Worm (Caenorhabditis elegans) whole organism, L1 larva: ENCODE data around the gene gyg-1.
A peak's percentile ranks its signal among the peaks of the same experiment; 100 is the strongest.

Experiments used
- C04F5.9 ChIP-seq: sonication (generic microtip); optimal IDR thresholded peaks from 2 replicates; lab custom pipeline; 2016; ENCODE audit warnings: missing genetic modification characterization, missing compliant biosample characterization
- F16B12.6 ChIP-seq: fragments of 150-350 bp; optimal IDR thresholded peaks from 2 replicates; lab custom pipeline; 2014; ENCODE audit warnings: missing biosample characterization, missing genetic modification characterization
- Y116A8C.19 ChIP-seq: sonication (generic microtip); optimal IDR thresholded peaks from 2 replicates; lab custom pipeline; 2016; ENCODE audit warnings: missing compliant biosample characterization, missing genetic modification characterization, borderline replicate concordance
- ceh-63 ChIP-seq: fragments of 200-800 bp; sonication (Bioruptor generic); optimal IDR thresholded peaks from 2 replicates; lab custom pipeline; 2018; ENCODE audit warnings: mild to moderate bottlenecking, missing genetic modification characterization, missing compliant biosample characterization
- dsc-1 ChIP-seq: sonication (generic microtip); optimal IDR thresholded peaks from 2 replicates; lab custom pipeline; 2016; ENCODE audit warnings: mild to moderate bottlenecking, missing genetic modification characterization, missing compliant biosample characterization
- efl-1 ChIP-seq, 4 experiments: fragments of 150-350 bp; optimal IDR thresholded peaks in 3 of 4; peaks in 1 of 4; 1 replicate in 1 of 4; 2 replicates in 3 of 4; lab custom pipeline; 2014; ENCODE audit warnings: missing biosample characterization in 2 of 4, missing genetic modification characterization in 2 of 4, missing genetic modification reagents in 2 of 4
- efl-3 ChIP-seq: fragments of 200-800 bp; sonication (Bioruptor generic); optimal IDR thresholded peaks from 2 replicates; lab custom pipeline; 2018; ENCODE audit warnings: mild to moderate bottlenecking, missing genetic modification characterization, missing compliant biosample characterization
- elt-2 ChIP-seq: sonication (generic microtip); optimal IDR thresholded peaks from 2 replicates; lab custom pipeline; 2016; ENCODE audit warnings: missing genetic modification characterization, mild to moderate bottlenecking, inconsistent platforms, missing compliant biosample characterization, missing genetic modification reagents
- elt-3 ChIP-seq, 6 experiments: fragments of 150-350 bp in 1 of 6; sonication (generic microtip); optimal IDR thresholded peaks; 2 replicates each; lab custom pipeline; 2017 to 2018; ENCODE audit warnings: missing biosample characterization in 6 of 6, missing genetic modification characterization in 6 of 6, inconsistent platforms in 1 of 6
- fkh-10 ChIP-seq: sonication (generic microtip); optimal IDR thresholded peaks from 2 replicates; lab custom pipeline; 2017; ENCODE audit warnings: missing biosample characterization, missing genetic modification reagents, missing genetic modification characterization
- fkh-8 ChIP-seq: sonication (generic microtip); optimal IDR thresholded peaks from 2 replicates; lab custom pipeline; 2016; ENCODE audit warnings: mild to moderate bottlenecking, missing genetic modification characterization, missing compliant biosample characterization
- fos-1 ChIP-seq: fragments of 150-350 bp; optimal IDR thresholded peaks from 2 replicates; lab custom pipeline; 2014; ENCODE audit warnings: missing biosample characterization, missing genetic modification characterization
- hpl-2 ChIP-seq: fragments of 150-350 bp; optimal IDR thresholded peaks from 2 replicates; lab custom pipeline; 2014; ENCODE audit warnings: missing biosample characterization, missing genetic modification reagents, missing genetic modification characterization
- irx-1 ChIP-seq: sonication (generic microtip); optimal IDR thresholded peaks from 2 replicates; lab custom pipeline; 2016; ENCODE audit warnings: missing genetic modification characterization, missing compliant biosample characterization
- lin-15B ChIP-seq: fragments of 150-350 bp; sonication (generic microtip); optimal IDR thresholded peaks from 3 replicates; lab custom pipeline; 2014; ENCODE audit warnings: missing biosample characterization, missing genetic modification characterization
- lin-35 ChIP-seq, 2 experiments: fragments of 150-350 bp; optimal IDR thresholded peaks; 2 replicates each; lab custom pipeline; 2014; ENCODE audit warnings: missing biosample characterization in 2 of 2, missing genetic modification characterization in 2 of 2, missing genetic modification reagents in 2 of 2
- lir-3 ChIP-seq: sonication (generic microtip); optimal IDR thresholded peaks from 2 replicates; lab custom pipeline; 2016; ENCODE audit warnings: mild to moderate bottlenecking, missing genetic modification characterization, moderate library complexity, missing compliant biosample characterization; ENCODE audit not compliant: poor library complexity
- mab-9 ChIP-seq: fragments of 200-800 bp; sonication (Bioruptor generic); IDR thresholded peaks from 2 replicates; pipeline ENCODE4 v1.3.6; 2022; ENCODE audit warnings: missing genetic modification reagents, missing genetic modification characterization, missing compliant biosample characterization
- mef-2 ChIP-seq: fragments of 150-350 bp; optimal IDR thresholded peaks from 2 replicates; lab custom pipeline; 2014; ENCODE audit warnings: missing biosample characterization, missing genetic modification characterization
- mep-1 ChIP-seq: fragments of 150-350 bp; optimal IDR thresholded peaks from 2 replicates; lab custom pipeline; 2014; ENCODE audit warnings: missing biosample characterization, missing genetic modification characterization
- nhr-19 ChIP-seq: fragments of 200-800 bp; sonication (Bioruptor generic); conservative IDR thresholded peaks from 2 replicates; pipeline ENCODE4 v1.3.6; 2022; ENCODE audit warnings: missing genetic modification characterization, missing compliant biosample characterization
- nhr-20 ChIP-seq: sonication (generic microtip); optimal IDR thresholded peaks from 2 replicates; lab custom pipeline; 2016; ENCODE audit warnings: mild to moderate bottlenecking, missing genetic modification characterization, missing compliant biosample characterization
- nhr-28 ChIP-seq: fragments of 150-350 bp; optimal IDR thresholded peaks from 2 replicates; lab custom pipeline; 2014; ENCODE audit warnings: missing biosample characterization, missing genetic modification characterization
- nhr-77 ChIP-seq: fragments of 150-350 bp; optimal IDR thresholded peaks from 2 replicates; lab custom pipeline; 2014; ENCODE audit warnings: missing biosample characterization, missing genetic modification characterization
- nhr-84 ChIP-seq: sonication (generic microtip); optimal IDR thresholded peaks from 2 replicates; lab custom pipeline; 2017; ENCODE audit warnings: missing biosample characterization, missing genetic modification characterization
- pax-3 ChIP-seq: fragments of 200-800 bp; sonication (Bioruptor generic); optimal IDR thresholded peaks from 2 replicates; lab custom pipeline; 2018; ENCODE audit warnings: mild to moderate bottlenecking, missing genetic modification characterization, moderate library complexity, missing compliant biosample characterization
- pqm-1 ChIP-seq: sonication (generic microtip); optimal IDR thresholded peaks from 3 replicates; lab custom pipeline; 2017; ENCODE audit warnings: missing biosample characterization, missing genetic modification characterization
- snu-23 ChIP-seq: sonication (generic microtip); optimal IDR thresholded peaks from 2 replicates; lab custom pipeline; 2016; ENCODE audit warnings: missing genetic modification characterization, missing compliant biosample characterization
- sox-4 ChIP-seq: sonication (generic microtip); optimal IDR thresholded peaks from 2 replicates; lab custom pipeline; 2016; ENCODE audit warnings: missing genetic modification characterization, missing compliant biosample characterization
- sptf-1 ChIP-seq: fragments of 150-350 bp; optimal IDR thresholded peaks from 2 replicates; lab custom pipeline; 2014; ENCODE audit warnings: missing biosample characterization, missing genetic modification characterization
- swsn-7 ChIP-seq: sonication (generic microtip); optimal IDR thresholded peaks from 2 replicates; lab custom pipeline; 2016; ENCODE audit warnings: missing genetic modification characterization, missing compliant biosample characterization
- tbx-2 ChIP-seq: sonication (generic microtip); optimal IDR thresholded peaks from 2 replicates; lab custom pipeline; 2016; ENCODE audit warnings: missing genetic modification characterization, missing compliant biosample characterization
- unc-30 ChIP-seq: sonication (generic microtip); optimal IDR thresholded peaks from 2 replicates; lab custom pipeline; 2017; ENCODE audit warnings: missing biosample characterization, missing genetic modification characterization
- vab-15 ChIP-seq: sonication (generic microtip); optimal IDR thresholded peaks from 2 replicates; lab custom pipeline; 2017; ENCODE audit warnings: missing genotype, mild to moderate bottlenecking, missing genetic modification characterization, missing compliant biosample characterization

The gyg-1 gene

DNA sequence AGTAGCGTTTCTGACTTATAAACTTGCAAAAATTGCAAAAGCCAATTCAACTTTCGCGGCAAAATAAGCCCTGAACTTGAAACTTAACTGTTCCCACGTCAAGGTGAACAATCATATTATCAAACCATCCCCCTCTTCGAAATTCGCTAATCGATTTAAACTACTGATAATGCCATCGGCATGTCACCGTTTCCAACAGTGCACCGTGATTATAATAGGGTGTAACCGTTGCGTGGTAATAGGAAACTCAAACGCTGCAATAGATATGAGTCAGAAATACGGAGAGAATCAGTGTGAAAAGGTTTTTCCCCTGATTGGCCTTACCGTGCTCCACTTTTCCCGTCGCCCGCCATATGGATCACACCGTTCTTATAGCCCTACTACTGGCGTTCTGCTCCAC, 36.5 kb upstream of the gyg-1 start:
- TF ChIP-seq elt-2 (tag; lab: Kevin White, UChicago) (peak; percentile 46), mef-2 (tag; lab: Kevin White, UChicago) (no peak), efl-1 (optimal IDR thresholded peaks at IDR 0.05; lab: Kevin White, UChicago) (no peak), efl-1 (GFP tag; optimal IDR thresholded peaks at IDR 0.05 in 1 of 2; lab: Kevin White, UChicago) (peak in 1 of 2 experiments; percentile 3)

DNA sequence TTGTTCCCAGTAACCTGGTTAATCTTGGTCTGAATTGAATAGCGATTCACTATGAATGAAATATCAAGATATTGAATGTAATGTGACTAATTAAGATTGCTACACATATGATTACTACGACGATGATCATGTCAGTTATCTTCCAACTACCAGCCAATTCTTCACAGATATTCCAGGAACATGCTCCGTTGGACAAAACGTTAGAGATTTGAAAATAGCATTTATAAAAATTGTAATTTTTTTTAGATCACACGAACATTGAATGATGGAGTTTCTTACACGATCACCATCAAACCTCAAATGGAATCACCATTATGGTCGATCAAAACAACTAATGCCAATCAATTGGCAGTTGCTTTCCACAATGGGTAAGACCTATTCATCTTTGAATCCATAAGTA, 34.4 kb upstream of the gyg-1 start:
- TF ChIP-seq nhr-19 (GFP tag; lab: Robert Waterston, UW): no peak
- no peak for TF ChIP-seq fkh-8 (tag; lab: Kevin White, UChicago)
- no peak for TF ChIP-seq unc-30 (tag; lab: Kevin White, UChicago)
- TF ChIP-seq pax-3 (tag; lab: Kevin White, UChicago): peak; percentile 30
- peak; percentile 86 for TF ChIP-seq dsc-1
- TF ChIP-seq fos-1 (tag; lab: Kevin White, UChicago): no peak

DNA sequence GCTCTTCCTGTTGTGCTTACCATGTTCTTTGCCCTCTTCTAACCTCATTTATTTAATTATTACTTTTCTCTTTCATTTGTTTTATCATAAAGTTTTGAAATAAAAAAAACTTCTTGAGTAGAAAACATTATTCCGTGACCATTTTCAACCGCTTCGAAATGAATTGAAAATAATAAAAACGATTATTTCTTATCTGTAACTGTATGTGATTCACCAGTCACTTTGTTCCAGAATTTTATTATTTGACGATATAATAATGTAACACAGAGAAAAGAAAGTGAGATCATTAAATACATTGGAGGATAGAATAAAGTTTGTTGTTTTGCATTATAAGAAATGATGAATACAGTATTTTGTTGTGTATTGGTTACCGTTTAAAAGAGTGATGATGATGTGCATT, 32.4 kb upstream of the gyg-1 start:
- TF ChIP-seq mep-1 (no peak), pqm-1 (no peak), lin-35 (GFP tag; optimal IDR thresholded peaks at IDR 0.05; lab: Kevin White, UChicago) (peak in 1 of 2 experiments; percentile 8), irx-1 (tag; lab: Kevin White, UChicago) (no peak), elt-2 (tag; lab: Kevin White, UChicago) (peak; percentile 16)

DNA sequence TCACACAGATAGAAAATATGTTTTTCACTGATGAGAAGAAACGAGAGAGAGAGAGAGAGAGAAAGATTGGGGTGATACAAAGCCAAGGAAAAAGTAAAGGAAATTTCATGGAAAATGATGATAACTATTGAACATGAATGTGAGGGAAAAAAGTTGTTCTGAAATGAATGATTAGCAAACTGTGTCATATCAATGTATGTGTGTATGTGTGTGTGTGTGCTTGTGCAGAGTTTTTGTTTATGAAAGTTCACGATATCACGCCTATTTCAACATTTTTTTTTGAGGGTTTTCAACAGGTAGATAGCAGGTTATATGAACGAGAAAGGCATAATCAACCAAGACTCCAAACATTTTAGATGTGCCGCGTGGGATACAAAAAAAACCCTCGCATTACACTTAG, 30.9 kb upstream of the gyg-1 start:
- TF ChIP-seq efl-3 (GFP tag; lab: Kevin White, UChicago): no peak
- no peak for TF ChIP-seq mab-9 (GFP tag; lab: Robert Waterston, UW)
- TF ChIP-seq irx-1 (tag; lab: Kevin White, UChicago): no peak
- TF ChIP-seq lin-15B (tag; lab: Kevin White, UChicago): no peak
- no peak for TF ChIP-seq vab-15
- TF ChIP-seq sox-4 (tag; lab: Kevin White, UChicago): no peak
- no peak for TF ChIP-seq lir-3 (tag; lab: Kevin White, UChicago)
- TF ChIP-seq ceh-63 (GFP tag; lab: Kevin White, UChicago): no peak
- no peak for TF ChIP-seq tbx-2 (tag; lab: Kevin White, UChicago)
- TF ChIP-seq sptf-1: no peak
- TF ChIP-seq nhr-28 (tag; lab: Kevin White, UChicago): no peak
- no peak for TF ChIP-seq Y116A8C.19 (tag; lab: Kevin White, UChicago)
- no peak for TF ChIP-seq lin-35 (GFP tag; optimal IDR thresholded peaks at IDR 0.05; lab: Kevin White, UChicago)
- TF ChIP-seq swsn-7: no peak
- no peak for TF ChIP-seq nhr-20 (tag; lab: Kevin White, UChicago)
- no peak for TF ChIP-seq elt-3 (tag; optimal IDR thresholded peaks at IDR 0.05; lab: Kevin White, UChicago)
- TF ChIP-seq, all 84 proteins: peak for 0

DNA sequence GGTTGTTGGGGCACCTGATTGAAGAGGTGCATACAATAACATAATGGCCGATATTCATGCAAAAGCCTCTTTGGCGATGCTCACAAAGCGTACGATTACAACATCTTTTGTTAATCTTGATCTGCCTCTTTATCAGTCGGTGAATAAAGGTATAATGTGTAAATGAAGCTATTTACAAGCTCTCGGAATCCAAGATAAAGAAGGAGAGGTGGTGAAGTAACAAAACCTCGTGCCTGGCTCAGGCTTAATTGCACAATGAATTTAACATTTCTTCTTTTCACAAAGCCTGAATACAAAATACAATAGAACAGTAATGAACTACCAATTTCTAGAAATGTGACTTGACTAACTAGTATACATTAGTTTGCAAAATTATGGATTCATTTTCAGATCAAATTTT, 30.2 kb upstream of the gyg-1 start:
- TF ChIP-seq F16B12.6 (no peak), pax-3 (tag; lab: Kevin White, UChicago) (peak; percentile 18), dsc-1 (peak; percentile 56), nhr-20 (tag; lab: Kevin White, UChicago) (no peak), sox-4 (tag; lab: Kevin White, UChicago) (peak; percentile 99), fkh-10 (GFP tag; lab: Kevin White, UChicago) (no peak), nhr-77 (tag; lab: Kevin White, UChicago) (no peak), nhr-84 (tag; lab: Kevin White, UChicago) (no peak), hpl-2 (GFP tag; lab: Kevin White, UChicago) (no peak), C04F5.9 (tag; lab: Kevin White, UChicago) (no peak), sptf-1 (no peak), snu-23 (no peak), ceh-63 (GFP tag; lab: Kevin White, UChicago) (no peak)
